Fruit fly (Drosophila melanogaster) Kc167 (cell line): ENCODE measurements around the gene Ptp69D.

ENCODE experiments used
- Myc ChIP-seq: fragments of >200 bp; optimal IDR thresholded peaks from 2 replicates; lab custom pipeline; 2017; ENCODE audit warnings: missing external identifiers
- Sin3A ChIP-seq: fragments of >200 bp; optimal IDR thresholded peaks from 2 replicates; lab custom pipeline; 2018; ENCODE audit warnings: missing external identifiers
- h ChIP-seq: fragments of >200 bp; optimal IDR thresholded peaks from 3 replicates; lab custom pipeline; 2018; ENCODE audit warnings: missing external identifiers
- insv ChIP-seq: fragments of >200 bp; optimal IDR thresholded peaks from 3 replicates; lab custom pipeline; 2018; ENCODE audit warnings: missing external identifiers
- psq ChIP-seq: fragments of >200 bp; optimal IDR thresholded peaks from 2 replicates; lab custom pipeline; 2017; ENCODE audit warnings: missing external identifiers
- ttk ChIP-seq: sonication (Bioruptor generic); optimal IDR thresholded peaks from 2 replicates; lab custom pipeline; 2017; ENCODE audit warnings: missing external identifiers

Ptp69D gene

dm6 chr3L:12734550-12735012 is at the start of gene Ptp69D, which contains the start of gene SmD1:
TSS of gene Ptp69D (plus strand) at chr3L:12734945.
TSS of gene SmD1 (minus strand) at chr3L:12734611.
- TF ChIP-seq Sin3A (lab: Kevin White, UChicago) (no peak), psq (no peak), insv (lab: Kevin White, UChicago) (no peak), h (lab: Kevin White, UChicago) (no peak), Myc (lab: Kevin White, UChicago) (no peak)

- TF ChIP-seq psq, result no peak
- no peak for TF ChIP-seq Sin3A (lab: Kevin White, UChicago)
- TF ChIP-seq Myc (lab: Kevin White, UChicago), result no peak
- no peak for TF ChIP-seq h (lab: Kevin White, UChicago)
- TF ChIP-seq insv (lab: Kevin White, UChicago), result no peak
- TF ChIP-seq ttk (lab: Kevin White, UChicago), result no peak
These were observed 48.6 kb upstream of the Ptp69D start for dm6 chr3L:12686125-12686524.

- no peak for TF ChIP-seq insv (lab: Kevin White, UChicago)
- no peak for TF ChIP-seq Myc (lab: Kevin White, UChicago)
- TF ChIP-seq Sin3A (lab: Kevin White, UChicago), result no peak
- no peak for TF ChIP-seq psq
- TF ChIP-seq h (lab: Kevin White, UChicago), result no peak
- no peak for TF ChIP-seq ttk (lab: Kevin White, UChicago)
These were observed 46.0 kb upstream of the Ptp69D start for dm6 chr3L:12688723-12689122.

- no peak for TF ChIP-seq Myc (lab: Kevin White, UChicago)
- no peak for TF ChIP-seq ttk (lab: Kevin White, UChicago)
- no peak for TF ChIP-seq psq
- TF ChIP-seq h (lab: Kevin White, UChicago), result no peak
- no peak for TF ChIP-seq insv (lab: Kevin White, UChicago)
- no peak for TF ChIP-seq Sin3A (lab: Kevin White, UChicago)
These were observed 44.2 kb upstream of the Ptp69D start for dm6 chr3L:12690337-12691171.

- TF ChIP-seq Myc (lab: Kevin White, UChicago) (no peak), insv (lab: Kevin White, UChicago) (no peak)
These were observed 42.2 kb upstream of the Ptp69D start for dm6 chr3L:12692561-12692880.

dm6 chr3L:12692881-12693752 is 41.6 kb upstream of the Ptp69D start, which contains the start of gene mirr:
TSS of gene mirr (plus strand) at chr3L:12693639.
- TF ChIP-seq h (lab: Kevin White, UChicago) (no peak), insv (lab: Kevin White, UChicago) (no peak), Myc (lab: Kevin White, UChicago) (no peak), psq (no peak), ttk (lab: Kevin White, UChicago) (no peak), Sin3A (lab: Kevin White, UChicago) (no peak)

- TF ChIP-seq Sin3A (lab: Kevin White, UChicago) (no peak), ttk (lab: Kevin White, UChicago) (no peak), insv (lab: Kevin White, UChicago) (no peak), h (lab: Kevin White, UChicago) (no peak), psq (no peak), Myc (lab: Kevin White, UChicago) (no peak)
These were observed 39.9 kb upstream of the Ptp69D start for dm6 chr3L:12694539-12695525.

dm6 chr3L:12695695-12696094 is 39.0 kb upstream of the Ptp69D start:
- TF ChIP-seq psq, result no peak
- TF ChIP-seq insv (lab: Kevin White, UChicago), result no peak
- no peak for TF ChIP-seq ttk (lab: Kevin White, UChicago)
- TF ChIP-seq Sin3A (lab: Kevin White, UChicago), result no peak
- no peak for TF ChIP-seq Myc (lab: Kevin White, UChicago)
- no peak for TF ChIP-seq h (lab: Kevin White, UChicago)

dm6 chr3L:12696503-12696902 is 38.2 kb upstream of the Ptp69D start:
- no peak for TF ChIP-seq h (lab: Kevin White, UChicago)
- no peak for TF ChIP-seq Sin3A (lab: Kevin White, UChicago)
- TF ChIP-seq psq, result no peak
- TF ChIP-seq Myc (lab: Kevin White, UChicago), result no peak
- no peak for TF ChIP-seq insv (lab: Kevin White, UChicago)
- no peak for TF ChIP-seq ttk (lab: Kevin White, UChicago)

- TF ChIP-seq Myc (lab: Kevin White, UChicago), result no peak
- TF ChIP-seq ttk (lab: Kevin White, UChicago), result no peak
- TF ChIP-seq h (lab: Kevin White, UChicago), result no peak
- no peak for TF ChIP-seq psq
- TF ChIP-seq Sin3A (lab: Kevin White, UChicago), result no peak
- no peak for TF ChIP-seq insv (lab: Kevin White, UChicago)
These were observed 37.2 kb upstream of the Ptp69D start for dm6 chr3L:12697531-12697930.
